Worm (Caenorhabditis elegans) whole organism, young adult: ENCODE measurements around the gene F45E12.5.

Experiments used
- B0261.1 ChIP-seq: sonication (generic microtip); optimal IDR thresholded peaks from 2 replicates; lab custom pipeline; 2016; ENCODE audit warnings: mild to moderate bottlenecking, missing genetic modification characterization, moderate library complexity, missing compliant biosample characterization
- D2030.7 ChIP-seq: fragments of 200-800 bp; sonication (Bioruptor generic); IDR thresholded peaks from 2 replicates; pipeline ENCODE4 v1.3.6; 2022; ENCODE audit warnings: missing genetic modification reagents, missing genetic modification characterization, missing compliant biosample characterization
- F10E7.11 ChIP-seq: sonication (generic microtip); optimal IDR thresholded peaks from 2 replicates; lab custom pipeline; 2017; ENCODE audit warnings: mild to moderate bottlenecking, missing genetic modification characterization, moderate library complexity, missing compliant biosample characterization
- F33H1.4 ChIP-seq: fragments of 200-800 bp; sonication (Bioruptor generic); IDR thresholded peaks from 2 replicates; pipeline ENCODE4 v1.3.6; 2022; ENCODE audit warnings: missing genetic modification reagents, missing genetic modification characterization, missing compliant biosample characterization
- F49E8.2 ChIP-seq: sonication (generic microtip); optimal IDR thresholded peaks from 3 replicates; lab custom pipeline; 2017; ENCODE audit warnings: missing genetic modification characterization, mild to moderate bottlenecking, missing compliant biosample characterization, antibody characterized with exemption, moderate library complexity; ENCODE audit not compliant: insufficient read depth
- F57A8.1 ChIP-seq: fragments of 200-800 bp; sonication (Bioruptor generic); optimal IDR thresholded peaks from 2 replicates; lab custom pipeline; 2018; ENCODE audit warnings: mild to moderate bottlenecking, missing genetic modification characterization, moderate library complexity, missing compliant biosample characterization
- F57C9.4 ChIP-seq: sonication (generic microtip); optimal IDR thresholded peaks from 2 replicates; lab custom pipeline; 2017; ENCODE audit warnings: mild to moderate bottlenecking, missing genetic modification characterization, missing compliant biosample characterization
- T07F8.4 ChIP-seq: sonication (generic microtip); optimal IDR thresholded peaks from 2 replicates; lab custom pipeline; 2016; ENCODE audit warnings: mild to moderate bottlenecking, missing genetic modification characterization, moderate library complexity, missing compliant biosample characterization
- Y53F4B.3 ChIP-seq: fragments of 200-800 bp; sonication (Bioruptor generic); IDR thresholded peaks from 2 replicates; pipeline ENCODE4 v1.3.6; 2022; ENCODE audit warnings: missing genetic modification reagents, missing genetic modification characterization, missing compliant biosample characterization
- Y53G8AR.9 ChIP-seq: fragments of 200-800 bp; sonication (Bioruptor generic); conservative IDR thresholded peaks from 2 replicates; pipeline ENCODE4 v1.3.6; 2022; ENCODE audit warnings: missing genetic modification reagents, missing genetic modification characterization, missing compliant biosample characterization
- Y67H2A.10 ChIP-seq: fragments of 200-800 bp; sonication (Bioruptor generic); conservative IDR thresholded peaks from 2 replicates; pipeline ENCODE4 v1.3.6; 2022; ENCODE audit warnings: missing genetic modification reagents, missing genetic modification characterization, missing compliant biosample characterization
- Y79H2A.3 ChIP-seq: fragments of 200-800 bp; sonication (Bioruptor generic); conservative IDR thresholded peaks from 2 replicates; pipeline ENCODE4 v1.3.6; 2022; ENCODE audit warnings: missing genetic modification reagents, missing genetic modification characterization, missing compliant biosample characterization
- athp-1 ChIP-seq: sonication (generic microtip); optimal IDR thresholded peaks from 2 replicates; lab custom pipeline; 2017; ENCODE audit warnings: mild to moderate bottlenecking, missing genetic modification characterization, missing compliant biosample characterization
- bed-2 ChIP-seq: fragments of 200-800 bp; sonication (Bioruptor generic); IDR thresholded peaks from 2 replicates; pipeline ENCODE4 v1.3.6; 2022; ENCODE audit warnings: missing genetic modification reagents, missing genetic modification characterization, missing compliant biosample characterization
- ccch-3 ChIP-seq: fragments of 200-800 bp; sonication (Bioruptor generic); optimal IDR thresholded peaks from 2 replicates; lab custom pipeline; 2018; ENCODE audit warnings: mild to moderate bottlenecking, missing genetic modification characterization, missing compliant biosample characterization
- cebp-1 ChIP-seq, 2 experiments: fragments of 200-800 bp in 1 of 2; sonication (Bioruptor generic) in 1 of 2; sonication (generic microtip) in 1 of 2; IDR thresholded peaks in 1 of 2; optimal IDR thresholded peaks in 1 of 2; 2 replicates each; pipeline versions ENCODE4 v1.3.6 to Lab custom; 2017 to 2022; ENCODE audit warnings: missing compliant biosample characterization in 2 of 2, missing genetic modification characterization in 2 of 2, mild to moderate bottlenecking in 1 of 2, missing genetic modification reagents in 1 of 2, moderate library complexity in 1 of 2
- ceh-100 ChIP-seq: fragments of 200-800 bp; sonication (Bioruptor generic); IDR thresholded peaks from 2 replicates; pipeline ENCODE4 v1.3.6; 2022; ENCODE audit warnings: missing genetic modification reagents, missing genetic modification characterization, missing compliant biosample characterization
- dox-1 ChIP-seq: fragments of 200-800 bp; sonication (Bioruptor generic); IDR thresholded peaks from 2 replicates; pipeline ENCODE4 v1.3.6; 2022; ENCODE audit warnings: missing genetic modification reagents, missing genetic modification characterization, missing compliant biosample characterization
- dpff-1 ChIP-seq: sonication (generic microtip); optimal IDR thresholded peaks from 2 replicates; lab custom pipeline; 2017; ENCODE audit warnings: mild to moderate bottlenecking, missing genetic modification characterization, missing compliant biosample characterization
- dpl-1 ChIP-seq: fragments of 150-350 bp; optimal IDR thresholded peaks from 2 replicates; lab custom pipeline; 2014; ENCODE audit warnings: missing biosample characterization, missing genetic modification reagents, missing genetic modification characterization
- efl-1 ChIP-seq: fragments of 150-350 bp; optimal IDR thresholded peaks from 2 replicates; lab custom pipeline; 2014; ENCODE audit warnings: missing biosample characterization, missing genetic modification reagents, missing genetic modification characterization
- egl-18 ChIP-seq: fragments of 200-800 bp; sonication (Bioruptor generic); IDR thresholded peaks from 2 replicates; pipeline ENCODE4 v1.3.6; 2022; ENCODE audit warnings: missing genetic modification reagents, missing genetic modification characterization, missing compliant biosample characterization
- egl-44 ChIP-seq: fragments of 200-800 bp; sonication (Bioruptor generic); IDR thresholded peaks from 2 replicates; pipeline ENCODE4 v1.3.6; 2022; ENCODE audit warnings: missing genetic modification reagents, missing genetic modification characterization, missing compliant biosample characterization
- ekl-4 ChIP-seq: fragments of 200-800 bp; sonication (Bioruptor generic); IDR thresholded peaks from 2 replicates; pipeline ENCODE4 v1.3.6; 2022; ENCODE audit warnings: missing genetic modification reagents, missing genetic modification characterization, missing compliant biosample characterization
- ets-4 ChIP-seq: fragments of 200-800 bp; sonication (Bioruptor generic); optimal IDR thresholded peaks from 2 replicates; lab custom pipeline; 2018; ENCODE audit warnings: mild to moderate bottlenecking, missing genetic modification characterization, missing compliant biosample characterization
- gei-17 ChIP-seq: fragments of 200-800 bp; sonication (Bioruptor generic); optimal IDR thresholded peaks from 2 replicates; lab custom pipeline; 2018; ENCODE audit warnings: mild to moderate bottlenecking, missing genetic modification characterization, missing compliant biosample characterization
- hsf-1 ChIP-seq: fragments of 200-800 bp; sonication (Bioruptor generic); IDR thresholded peaks from 2 replicates; pipeline ENCODE4 v1.3.6; 2022; ENCODE audit warnings: missing genetic modification reagents, missing genetic modification characterization, missing compliant biosample characterization
- lag-1 ChIP-seq: fragments of 200-800 bp; sonication (Bioruptor generic); IDR thresholded peaks from 2 replicates; pipeline ENCODE4 v1.3.6; 2022; ENCODE audit warnings: missing genetic modification reagents, missing genetic modification characterization, missing compliant biosample characterization
- lin-54 ChIP-seq: fragments of 200-800 bp; sonication (Bioruptor generic); optimal IDR thresholded peaks from 2 replicates; lab custom pipeline; 2018; ENCODE audit warnings: mild to moderate bottlenecking, missing genetic modification characterization, missing compliant biosample characterization
- lsy-27 ChIP-seq: sonication (generic microtip); optimal IDR thresholded peaks from 2 replicates; lab custom pipeline; 2017; ENCODE audit warnings: missing genetic modification characterization, mild to moderate bottlenecking, missing compliant biosample characterization, antibody characterized with exemption, missing genotype, borderline replicate concordance; ENCODE audit not compliant: insufficient read depth
- madf-6 ChIP-seq: fragments of 200-800 bp; sonication (Bioruptor generic); IDR thresholded peaks from 2 replicates; pipeline ENCODE4 v1.3.6; 2022; ENCODE audit warnings: missing genetic modification reagents, missing genetic modification characterization, missing compliant biosample characterization
- madf-8 ChIP-seq: fragments of 200-800 bp; sonication (Bioruptor generic); conservative IDR thresholded peaks from 2 replicates; pipeline ENCODE4 v1.3.6; 2022; ENCODE audit warnings: missing genetic modification reagents, missing genetic modification characterization, missing compliant biosample characterization
- mel-28 ChIP-seq: sonication (generic microtip); optimal IDR thresholded peaks from 2 replicates; lab custom pipeline; 2016; ENCODE audit warnings: borderline replicate concordance, mild to moderate bottlenecking, missing genetic modification characterization, missing compliant biosample characterization
- mxl-1 ChIP-seq: sonication (generic microtip); optimal IDR thresholded peaks from 2 replicates; lab custom pipeline; 2016; ENCODE audit warnings: missing genetic modification characterization, missing compliant biosample characterization
- nfya-1 ChIP-seq: sonication (generic microtip); optimal IDR thresholded peaks from 2 replicates; lab custom pipeline; 2017; ENCODE audit warnings: antibody characterized with exemption, missing compliant biosample characterization, missing genetic modification characterization, borderline replicate concordance; ENCODE audit not compliant: insufficient read depth
- nfya-2 ChIP-seq: fragments of 200-800 bp; sonication (Bioruptor generic); IDR thresholded peaks from 2 replicates; pipeline ENCODE4 v1.3.6; 2022; ENCODE audit warnings: missing genetic modification reagents, missing genetic modification characterization, missing compliant biosample characterization
- nhr-80 ChIP-seq: sonication (generic microtip); optimal IDR thresholded peaks from 2 replicates; lab custom pipeline; 2016; ENCODE audit warnings: missing genetic modification characterization, missing compliant biosample characterization
- pbrm-1 ChIP-seq: fragments of 200-800 bp; sonication (Bioruptor generic); IDR thresholded peaks from 2 replicates; pipeline ENCODE4 v1.3.6; 2022; ENCODE audit warnings: missing genetic modification reagents, missing genetic modification characterization, missing compliant biosample characterization
- rcor-1 ChIP-seq: fragments of 200-800 bp; sonication (Bioruptor generic); IDR thresholded peaks from 2 replicates; pipeline ENCODE4 v1.3.6; 2022; ENCODE audit warnings: missing genetic modification reagents, missing genetic modification characterization, missing compliant biosample characterization
- repo-1 ChIP-seq: sonication (generic microtip); optimal IDR thresholded peaks from 2 replicates; lab custom pipeline; 2017; ENCODE audit warnings: mild to moderate bottlenecking, missing genetic modification characterization, missing compliant biosample characterization
- snpc-1.1 ChIP-seq: sonication (generic microtip); optimal IDR thresholded peaks from 2 replicates; lab custom pipeline; 2017; ENCODE audit warnings: missing genetic modification characterization, mild to moderate bottlenecking, missing compliant biosample characterization, antibody characterized with exemption, moderate library complexity, missing genotype, missing genetic modification reagents; ENCODE audit not compliant: insufficient read depth
- snpc-4 ChIP-seq, 5 experiments: fragments of 150-350 bp in 1 of 5; sonication (generic microtip) in 4 of 5; optimal IDR thresholded peaks; 2 replicates each; lab custom pipeline; 2014 to 2018; ENCODE audit warnings: missing genetic modification characterization in 5 of 5, missing biosample characterization in 3 of 5, antibody characterized with exemption in 2 of 5, mild to moderate bottlenecking in 2 of 5, missing compliant biosample characterization in 2 of 5, missing genotype in 2 of 5, moderate library complexity in 2 of 5, missing genetic modification reagents in 1 of 5
- unc-62 ChIP-seq: fragments of 150-350 bp; optimal IDR thresholded peaks from 2 replicates; lab custom pipeline; 2014; ENCODE audit warnings: missing biosample characterization, missing genetic modification reagents, missing genetic modification characterization
- zfh-2 ChIP-seq: fragments of 200-800 bp; sonication (Bioruptor generic); conservative IDR thresholded peaks from 2 replicates; pipeline ENCODE4 v1.3.6; 2022; ENCODE audit warnings: missing genetic modification reagents, missing genetic modification characterization, missing compliant biosample characterization
- ztf-18 ChIP-seq: sonication (generic microtip); optimal IDR thresholded peaks from 2 replicates; lab custom pipeline; 2016; ENCODE audit warnings: missing genotype, mild to moderate bottlenecking, missing genetic modification characterization, missing compliant biosample characterization
- ztf-26 ChIP-seq: sonication (generic microtip); optimal IDR thresholded peaks from 2 replicates; lab custom pipeline; 2017; ENCODE audit warnings: missing genetic modification characterization, missing compliant biosample characterization
- ztf-6 ChIP-seq: fragments of 200-800 bp; sonication (Bioruptor generic); IDR thresholded peaks from 2 replicates; pipeline ENCODE4 v1.3.6; 2022; ENCODE audit warnings: missing genetic modification reagents, missing genetic modification characterization, missing compliant biosample characterization

The F45E12.5 gene

DNA sequence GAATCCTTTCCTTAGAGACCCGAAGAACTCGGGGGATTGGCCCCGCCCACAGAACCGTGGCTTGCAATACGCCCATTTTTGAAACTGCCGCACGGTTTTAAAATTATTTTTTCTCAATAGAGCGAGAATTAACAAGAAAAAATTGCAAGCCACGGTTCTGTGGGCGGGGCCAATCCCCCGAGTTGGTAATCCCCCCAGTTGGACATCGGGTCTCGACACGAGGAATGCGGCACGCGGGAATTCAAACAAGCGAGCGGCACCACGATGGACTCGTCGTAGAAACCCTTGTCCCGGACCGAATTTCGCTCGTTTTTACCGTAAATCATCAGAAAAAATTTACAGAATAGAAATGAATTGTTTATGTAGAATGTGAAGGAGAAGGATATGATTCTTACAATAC lies 43.1 kb upstream of the F45E12.5 start (continued):
- TF ChIP-seq D2030.7 (peak; percentile 55), egl-18 (GFP tag; lab: Robert Waterston, UW) (no peak), madf-6 (GFP tag; lab: Robert Waterston, UW) (peak; percentile 79), B0261.1 (no peak), nfya-2 (GFP tag; lab: Robert Waterston, UW) (no peak), unc-62 (no peak), madf-8 (GFP tag; lab: Robert Waterston, UW) (peak; percentile 56; the same call in 1 of the 2 replicates), bed-2 (GFP tag; lab: Robert Waterston, UW) (no peak), gei-17 (GFP tag; lab: Kevin White, UChicago) (no peak), zfh-2 (GFP tag; lab: Robert Waterston, UW) (no peak), Y67H2A.10 (no peak), repo-1 (no peak), pbrm-1 (GFP tag; lab: Robert Waterston, UW) (0 out of 2 replicates have a peak, but pooled peaks have one; percentile 16), egl-44 (GFP tag; lab: Robert Waterston, UW) (no peak), F33H1.4 (GFP tag; lab: Robert Waterston, UW) (peak; percentile 76), lin-54 (peak; percentile 77), dox-1 (GFP tag; lab: Robert Waterston, UW) (peak; percentile 33; the same call in 1 of the 2 replicates), F57A8.1 (no peak), hsf-1 (GFP tag; lab: Robert Waterston, UW) (peak; percentile 23; the same call in 1 of the 2 replicates), ekl-4 (no peak), F49E8.2 (tag; lab: Kevin White, UChicago) (peak; percentile 50), nfya-1 (tag; lab: Kevin White, UChicago) (no peak), ccch-3 (GFP tag; lab: Kevin White, UChicago) (no peak), ztf-18 (tag; lab: Kevin White, UChicago) (peak; percentile 30), F57C9.4 (no peak), ets-4 (GFP tag; lab: Kevin White, UChicago) (no peak), mel-28 (tag; lab: Kevin White, UChicago) (no peak), lsy-27 (tag; lab: Kevin White, UChicago) (no peak), athp-1 (tag; lab: Kevin White, UChicago) (no peak), ztf-26 (tag; lab: Kevin White, UChicago) (no peak), ztf-6 (GFP tag; lab: Robert Waterston, UW) (no peak), nhr-80 (tag; lab: Kevin White, UChicago) (no peak), Y53G8AR.9 (GFP tag; lab: Robert Waterston, UW) (no peak), F10E7.11 (tag; lab: Kevin White, UChicago) (no peak), dpff-1 (tag; lab: Kevin White, UChicago) (no peak), snpc-1.1 (tag; lab: Kevin White, UChicago) (no peak), dpl-1 (GFP tag; lab: Kevin White, UChicago) (peak; percentile 40), efl-1 (GFP tag; lab: Kevin White, UChicago) (peak; percentile 73), Y79H2A.3 (GFP tag; lab: Robert Waterston, UW) (no peak), mxl-1 (no peak), lag-1 (GFP tag; lab: Robert Waterston, UW) (no peak), snpc-4 (GFP tag; optimal IDR thresholded peaks at IDR 0.05; lab: Kevin White, UChicago) (peak; percentile 3), snpc-4 (tag; optimal IDR thresholded peaks at IDR 0.05; lab: Kevin White, UChicago) (peak in 1 of 4 experiments; percentile 8), ceh-100 (GFP tag; lab: Robert Waterston, UW) (peak; percentile 70), rcor-1 (GFP tag; lab: Robert Waterston, UW) (peak; percentile 65), cebp-1 (GFP tag; IDR thresholded peaks at IDR 0.05; lab: Robert Waterston, UW) (no peak), cebp-1 (tag; optimal IDR thresholded peaks at IDR 0.05; lab: Kevin White, UChicago) (no peak), Y53F4B.3 (GFP tag; lab: Robert Waterston, UW) (no peak), T07F8.4 (no peak)
